Worm (Caenorhabditis elegans): ENCODE results near the gene aqp-7.

DNA sequence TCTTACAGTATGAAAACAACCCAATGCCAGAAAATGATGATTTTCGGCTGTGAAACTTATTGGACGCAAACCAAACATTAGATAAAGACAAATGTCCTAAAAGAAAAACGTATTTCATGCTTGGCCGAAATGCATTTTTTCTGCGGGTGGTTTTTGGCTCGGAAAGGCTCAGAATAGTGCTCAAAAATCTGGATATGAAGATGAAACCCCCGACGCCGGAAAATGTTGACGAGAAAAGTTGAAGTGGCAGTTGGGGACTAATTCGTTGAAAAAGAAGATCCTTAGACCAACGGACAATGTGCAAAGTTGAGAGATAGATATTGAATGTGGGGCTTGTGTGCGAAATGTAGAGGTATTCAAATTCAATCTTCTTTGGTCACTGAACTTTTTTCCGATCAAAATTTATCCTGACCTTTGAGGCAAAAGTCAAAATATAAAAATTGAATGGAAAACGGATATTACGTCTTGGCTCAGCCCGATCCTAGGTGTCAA, 6.3 kb upstream of the aqp-7 start, which contains the start of gene flp-18:
- no peak for TF ChIP-seq ama-1 (optimal IDR thresholded peaks at IDR 0.05)
- no peak for TF ChIP-seq ceh-24 (tag; optimal IDR thresholded peaks at IDR 0.05)
- no peak for TF ChIP-seq nhr-11 (tag; optimal IDR thresholded peaks at IDR 0.05)
- TF ChIP-seq Y22D7AL.16 (tag; optimal IDR thresholded peaks at IDR 0.05): no peak
- no peak for TF ChIP-seq pha-4 (tag; optimal IDR thresholded peaks at IDR 0.05)
- TF ChIP-seq eyg-1 (tag; optimal IDR thresholded peaks at IDR 0.05): no peak
- no peak for TF ChIP-seq ttx-3 (tag; optimal IDR thresholded peaks at IDR 0.05)
- no peak for TF ChIP-seq K02D7.2 (tag; optimal IDR thresholded peaks at IDR 0.05)
- no peak for TF ChIP-seq sox-2 (GFP tag; IDR thresholded peaks at IDR 0.05)
- no peak for TF ChIP-seq pat-9 (tag; optimal IDR thresholded peaks at IDR 0.05)
- TF ChIP-seq hlh-15 (tag; optimal IDR thresholded peaks at IDR 0.05): no peak

Data from whole organism, late embryonic.